Worm (Caenorhabditis elegans) whole organism, late embryonic: Measurements from ENCODE around the gene wrt-10.

Experiments used
- C08G9.2 ChIP-seq: sonication (generic microtip); optimal IDR thresholded peaks from 2 replicates; lab custom pipeline; 2016; ENCODE audit warnings: mild to moderate bottlenecking, missing genetic modification characterization, moderate library complexity, missing compliant biosample characterization
- ama-1 ChIP-seq: fragments of 150-350 bp; optimal IDR thresholded peaks from 2 replicates; lab custom pipeline; 2014
- dve-1 ChIP-seq: sonication (generic microtip); optimal IDR thresholded peaks from 2 replicates; lab custom pipeline; 2017; ENCODE audit warnings: antibody characterized with exemption, mild to moderate bottlenecking, missing genetic modification characterization, missing compliant biosample characterization
- hlh-30 ChIP-seq: sonication (generic microtip); optimal IDR thresholded peaks from 2 replicates; lab custom pipeline; 2017; ENCODE audit warnings: antibody characterized with exemption, missing genetic modification characterization, missing compliant biosample characterization; ENCODE audit not compliant: insufficient read depth
- nhr-232 ChIP-seq: sonication (generic microtip); optimal IDR thresholded peaks from 2 replicates; lab custom pipeline; 2016; ENCODE audit warnings: missing genetic modification characterization, missing compliant biosample characterization
- pha-4 ChIP-seq: fragments of 150-350 bp; optimal IDR thresholded peaks from 2 replicates; lab custom pipeline; 2018; ENCODE audit warnings: missing biosample characterization, missing genetic modification reagents, missing genetic modification characterization
- ttx-3 ChIP-seq: sonication (generic microtip); optimal IDR thresholded peaks from 2 replicates; lab custom pipeline; 2016; ENCODE audit warnings: missing genetic modification reagents, missing genetic modification characterization, missing compliant biosample characterization

DNA sequence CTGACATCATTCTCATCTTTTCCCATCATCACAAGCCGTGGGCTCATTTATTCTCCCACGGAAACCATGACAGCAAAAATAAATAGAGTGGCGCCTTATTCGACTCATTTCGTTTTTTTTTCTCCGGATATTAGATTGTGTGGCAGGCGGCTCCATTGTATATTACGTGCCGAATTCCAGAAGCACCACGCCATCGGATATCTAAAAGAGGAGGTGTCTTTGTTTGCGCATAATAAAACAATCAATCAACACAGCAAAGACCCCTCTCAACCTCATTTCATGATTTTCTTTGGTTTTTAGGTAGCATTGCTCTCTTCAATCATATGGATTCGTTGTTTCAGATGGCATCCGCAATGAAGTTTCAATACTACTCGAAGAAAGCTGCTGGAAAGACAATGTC lies 14.7 kb upstream of the wrt-10 start, which contains the start of gene tph-1:
- no peak for TF ChIP-seq nhr-232 (tag; lab: Kevin White, UChicago)
- no peak for TF ChIP-seq C08G9.2
- TF ChIP-seq hlh-30 (tag; lab: Kevin White, UChicago), result no peak
- TF ChIP-seq ttx-3 (tag; lab: Kevin White, UChicago), result no peak
- no peak for TF ChIP-seq dve-1
- TF ChIP-seq pha-4 (tag; lab: Kevin White, UChicago), result no peak
- TF ChIP-seq ama-1 (lab: Kevin White, UChicago), result no peak
